Worm (Caenorhabditis elegans) whole organism, early embryonic: ENCODE measurements around the gene K02F6.1.

ENCODE experiments used
- B0310.2 ChIP-seq: sonication (generic microtip); optimal IDR thresholded peaks from 2 replicates; lab custom pipeline; 2016; ENCODE audit warnings: mild to moderate bottlenecking, missing genetic modification characterization, missing compliant biosample characterization
- aly-1 ChIP-seq: sonication (generic microtip); optimal IDR thresholded peaks from 2 replicates; lab custom pipeline; 2016; ENCODE audit warnings: missing genetic modification characterization, missing compliant biosample characterization
- ama-1 ChIP-seq: fragments of 150-350 bp; optimal IDR thresholded peaks from 2 replicates; lab custom pipeline; 2014
- ceh-36 ChIP-seq: sonication (generic microtip); optimal IDR thresholded peaks from 2 replicates; lab custom pipeline; 2016; ENCODE audit warnings: missing genetic modification characterization, inconsistent platforms, missing compliant biosample characterization
- ets-7 ChIP-seq: sonication (generic microtip); optimal IDR thresholded peaks from 2 replicates; lab custom pipeline; 2016; ENCODE audit warnings: missing genotype, missing genetic modification characterization, missing compliant biosample characterization
- flt-1 ChIP-seq: fragments of 200-800 bp; sonication (Bioruptor generic); IDR thresholded peaks from 2 replicates; pipeline ENCODE4 v1.3.6; 2022; ENCODE audit warnings: missing genetic modification characterization, missing compliant biosample characterization
- hmbx-1 ChIP-seq: sonication (generic microtip); optimal IDR thresholded peaks from 2 replicates; lab custom pipeline; 2016; ENCODE audit warnings: mild to moderate bottlenecking, missing genetic modification characterization, missing compliant biosample characterization
- hmg-4 ChIP-seq: fragments of 200-800 bp; sonication (Bioruptor generic); optimal IDR thresholded peaks from 2 replicates; lab custom pipeline; 2018; ENCODE audit warnings: mild to moderate bottlenecking, missing genetic modification characterization, missing compliant biosample characterization
- hnd-1 ChIP-seq: sonication (generic microtip); optimal IDR thresholded peaks from 2 replicates; lab custom pipeline; 2016; ENCODE audit warnings: missing genetic modification characterization, missing compliant biosample characterization
- pes-1 ChIP-seq: fragments of 200-800 bp; sonication (Bioruptor generic); IDR thresholded peaks from 2 replicates; pipeline ENCODE4 v1.3.6; 2022; ENCODE audit warnings: missing genetic modification reagents, missing genetic modification characterization, missing compliant biosample characterization
- scrt-1 ChIP-seq: fragments of 200-800 bp; sonication (Bioruptor generic); IDR thresholded peaks from 2 replicates; pipeline ENCODE4 v1.3.6; 2022; ENCODE audit warnings: missing genetic modification characterization, missing compliant biosample characterization
- sea-1 ChIP-seq: fragments of 200-800 bp; sonication (Bioruptor generic); conservative IDR thresholded peaks from 2 replicates; pipeline ENCODE4 v1.3.6; 2022; ENCODE audit warnings: missing genetic modification characterization, missing compliant biosample characterization
- tbx-11 ChIP-seq: fragments of 200-800 bp; sonication (Bioruptor generic); IDR thresholded peaks from 2 replicates; pipeline ENCODE4 v1.3.6; 2022; ENCODE audit warnings: missing genetic modification characterization, missing compliant biosample characterization
- tbx-37 ChIP-seq: fragments of 200-800 bp; sonication (Bioruptor generic); conservative IDR thresholded peaks from 2 replicates; pipeline ENCODE4 v1.3.6; 2022; ENCODE audit warnings: missing genetic modification reagents, missing genetic modification characterization, missing compliant biosample characterization

DNA sequence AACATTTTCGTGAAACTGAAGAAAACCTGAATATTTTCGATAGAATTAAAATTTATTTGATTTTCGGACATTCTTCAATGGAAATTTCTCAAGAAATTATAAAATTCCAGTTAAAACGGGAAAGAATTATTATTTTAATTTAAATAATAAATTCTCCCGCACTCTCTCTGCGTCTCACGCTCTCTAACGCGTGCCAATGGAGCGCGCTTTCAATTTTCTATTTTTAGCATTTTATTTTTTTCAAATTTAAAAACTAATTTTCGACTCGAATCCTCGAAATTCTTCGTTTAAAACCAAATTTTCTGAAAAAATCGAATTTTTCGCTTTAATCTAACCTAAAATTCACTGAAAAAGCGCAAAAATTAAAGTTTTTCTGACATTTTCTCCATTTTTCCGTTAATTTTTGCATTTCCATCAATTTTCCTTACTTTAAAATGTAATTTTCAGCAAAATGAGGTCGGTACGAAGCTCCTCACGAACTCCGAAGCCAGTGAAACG, 49.3 kb upstream of the K02F6.1 start, which contains the start of gene gbas-1:
- TF ChIP-seq aly-1 (tag; lab: Kevin White, UChicago) (no peak), scrt-1 (no peak), B0310.2 (tag; lab: Kevin White, UChicago) (no peak), hnd-1 (tag; lab: Kevin White, UChicago) (no peak), ama-1 (lab: Kevin White, UChicago) (no peak), hmbx-1 (tag; lab: Kevin White, UChicago) (no peak), tbx-11 (GFP tag; lab: Robert Waterston, UW) (no peak), pes-1 (GFP tag; lab: Robert Waterston, UW) (no peak), sea-1 (no peak), ceh-36 (tag; lab: Kevin White, UChicago) (no peak), ets-7 (no peak), hmg-4 (GFP tag; lab: Kevin White, UChicago) (no peak), tbx-37 (GFP tag; lab: Robert Waterston, UW) (no peak), flt-1 (no peak)
